Fruit fly (Drosophila melanogaster) whole organism, embryonic: ENCODE data around the gene Drsl2.

Source experiments
- CG10565 ChIP-seq: fragments of 200-800 bp; sonication (Bioruptor generic); optimal IDR thresholded peaks from 3 replicates; lab custom pipeline; 2016; ENCODE audit warnings: missing biosample characterization, mild to moderate bottlenecking, missing genetic modification characterization
- CG8359 ChIP-seq: fragments of 200-800 bp; sonication (Bioruptor generic); optimal IDR thresholded peaks from 2 replicates; lab custom pipeline; 2017; ENCODE audit warnings: missing biosample characterization, mild to moderate bottlenecking, missing genetic modification characterization, borderline replicate concordance
- CG9727 ChIP-seq: fragments of 200-800 bp; sonication (Bioruptor generic); optimal IDR thresholded peaks from 3 replicates; lab custom pipeline; 2017; ENCODE audit warnings: missing biosample characterization, mild to moderate bottlenecking, missing genetic modification characterization
- HHEX ChIP-seq: fragments of 200-800 bp; sonication (Bioruptor generic); optimal IDR thresholded peaks from 3 replicates; lab custom pipeline; 2017; ENCODE audit warnings: missing biosample characterization, mild to moderate bottlenecking, missing genetic modification characterization, missing genetic modification reagents
- h ChIP-seq: fragments of >200 bp; optimal IDR thresholded peaks from 2 replicates; lab custom pipeline; 2017
- kah ChIP-seq: fragments of 200-800 bp; sonication (Bioruptor generic); optimal IDR thresholded peaks from 2 replicates; lab custom pipeline; 2018; ENCODE audit warnings: missing biosample characterization, mild to moderate bottlenecking, missing genetic modification characterization
- nau ChIP-seq: fragments of 200-800 bp; sonication (Bioruptor generic); optimal IDR thresholded peaks from 3 replicates; lab custom pipeline; 2017; ENCODE audit warnings: missing biosample characterization, mild to moderate bottlenecking, missing genetic modification characterization, missing genetic modification reagents
- sens-2 ChIP-seq: fragments of 200-800 bp; sonication (Bioruptor generic); IDR thresholded peaks from 2 replicates; pipeline ENCODE4 v1.3.6; 2022; ENCODE audit warnings: missing biosample characterization, missing genetic modification characterization
- zen ChIP-seq: fragments of 200-800 bp; sonication (Bioruptor generic); optimal IDR thresholded peaks from 3 replicates; lab custom pipeline; 2018; ENCODE audit warnings: missing biosample characterization, mild to moderate bottlenecking, missing genetic modification characterization, moderate library complexity

- no peak for TF ChIP-seq HHEX
- no peak for TF ChIP-seq zen
- no peak for TF ChIP-seq CG10565 (GFP tag; lab: Kevin White, UChicago)
- no peak for TF ChIP-seq kah (GFP tag; lab: Kevin White, UChicago)
- TF ChIP-seq h (lab: Kevin White, UChicago): no peak
- no peak for TF ChIP-seq CG8359
- no peak for TF ChIP-seq nau (GFP tag; lab: Kevin White, UChicago)
- TF ChIP-seq sens-2 (GFP tag; lab: Robert Waterston, UW): no peak
- TF ChIP-seq CG9727: no peak
Observed at dm6 chr3L:3348956-3349824, 35.0 kb downstream of the Drsl2 start.
